Fruit fly (Drosophila melanogaster) whole organism, pupa: ENCODE results near the gene Ulp1.
A peak's percentile ranks its signal among the peaks of the same experiment; 100 is the strongest.

Source experiments
- CG10348 ChIP-seq: fragments of 200-800 bp; sonication (Bioruptor generic); IDR thresholded peaks from 2 replicates; pipeline ENCODE4 v1.3.6; 2022; ENCODE audit warnings: missing biosample characterization, missing genetic modification characterization
- CG12605 ChIP-seq: fragments of 200-800 bp; sonication (Bioruptor generic); IDR thresholded peaks from 2 replicates; pipeline ENCODE4 v1.3.6; 2022; ENCODE audit warnings: missing biosample characterization, missing genetic modification characterization
- CG13204 ChIP-seq: fragments of 200-800 bp; sonication (Bioruptor generic); optimal IDR thresholded peaks from 2 replicates; lab custom pipeline; 2018; ENCODE audit warnings: missing biosample characterization, mild to moderate bottlenecking, missing genetic modification characterization, moderate library complexity
- CG14655 ChIP-seq: fragments of 200-800 bp; sonication (Bioruptor generic); optimal IDR thresholded peaks from 3 replicates; lab custom pipeline; 2017; ENCODE audit warnings: mild to moderate bottlenecking, missing biosample characterization, missing genetic modification reagents, missing genetic modification characterization
- CG15710 ChIP-seq: fragments of 200-800 bp; sonication (Bioruptor generic); optimal IDR thresholded peaks from 2 replicates; lab custom pipeline; 2018; ENCODE audit warnings: missing biosample characterization, mild to moderate bottlenecking, missing genetic modification characterization, moderate library complexity
- CG17806 ChIP-seq: fragments of 200-800 bp; sonication (Bioruptor generic); optimal IDR thresholded peaks from 2 replicates; lab custom pipeline; 2018; ENCODE audit warnings: missing biosample characterization, mild to moderate bottlenecking, missing genetic modification characterization, moderate library complexity
- CG32121 ChIP-seq: fragments of 200-800 bp; sonication (Bioruptor generic); IDR thresholded peaks from 2 replicates; pipeline ENCODE4 v1.3.6; 2022; ENCODE audit warnings: missing biosample characterization, missing genetic modification characterization
- CG34367 ChIP-seq: fragments of 200-800 bp; sonication (Bioruptor generic); optimal IDR thresholded peaks from 2 replicates; lab custom pipeline; 2018; ENCODE audit warnings: missing biosample characterization, mild to moderate bottlenecking, missing genetic modification characterization
- CG4496 ChIP-seq: fragments of 200-800 bp; sonication (Bioruptor generic); IDR thresholded peaks from 3 replicates; pipeline ENCODE4 v1.3.6; 2022; ENCODE audit warnings: missing biosample characterization, missing genetic modification characterization
- CG8159 ChIP-seq: fragments of 200-800 bp; sonication (Bioruptor generic); optimal IDR thresholded peaks from 3 replicates; lab custom pipeline; 2018; ENCODE audit warnings: missing biosample characterization, mild to moderate bottlenecking, missing genetic modification characterization, moderate library complexity
- CG8301 ChIP-seq: fragments of 200-800 bp; sonication (Bioruptor generic); optimal IDR thresholded peaks from 2 replicates; lab custom pipeline; 2018; ENCODE audit warnings: missing biosample characterization, mild to moderate bottlenecking, missing genetic modification characterization
- CG9948 ChIP-seq: fragments of 200-800 bp; sonication (Bioruptor generic); optimal IDR thresholded peaks from 2 replicates; lab custom pipeline; 2018; ENCODE audit warnings: missing biosample characterization, mild to moderate bottlenecking, missing genetic modification characterization, moderate library complexity
- D1 ChIP-seq: fragments of 200-800 bp; sonication (Bioruptor generic); optimal IDR thresholded peaks from 2 replicates; lab custom pipeline; 2018; ENCODE audit warnings: missing biosample characterization, mild to moderate bottlenecking, missing genetic modification characterization, moderate library complexity
- EcR ChIP-seq: fragments of 200-800 bp; sonication (Bioruptor generic); optimal IDR thresholded peaks from 3 replicates; lab custom pipeline; 2019; ENCODE audit warnings: missing biosample characterization, missing genetic modification characterization, mild to moderate bottlenecking, moderate library complexity, missing genetic modification reagents
- Ets98B ChIP-seq: fragments of 200-800 bp; sonication (Bioruptor generic); IDR thresholded peaks from 2 replicates; pipeline ENCODE4 v1.3.6; 2022; ENCODE audit warnings: missing biosample characterization, missing genetic modification characterization
- Pif1A ChIP-seq: fragments of 200-800 bp; sonication (Bioruptor generic); optimal IDR thresholded peaks from 3 replicates; lab custom pipeline; 2016; ENCODE audit warnings: missing biosample characterization, missing genetic modification characterization
- Pif1B ChIP-seq: fragments of 200-800 bp; sonication (Bioruptor generic); optimal IDR thresholded peaks from 3 replicates; lab custom pipeline; 2016; ENCODE audit warnings: missing biosample characterization, missing genetic modification characterization
- Snoo ChIP-seq: fragments of 200-800 bp; sonication (Bioruptor generic); optimal IDR thresholded peaks from 3 replicates; lab custom pipeline; 2017; ENCODE audit warnings: missing biosample characterization, mild to moderate bottlenecking, missing genetic modification characterization, inconsistent platforms
- fd96Ca ChIP-seq: fragments of 200-800 bp; sonication (Bioruptor generic); IDR thresholded peaks from 3 replicates; pipeline ENCODE4 v1.3.6; 2022; ENCODE audit warnings: missing biosample characterization, missing genetic modification characterization
- gl ChIP-seq: fragments of 200-800 bp; sonication (Bioruptor generic); optimal IDR thresholded peaks from 2 replicates; lab custom pipeline; 2018; ENCODE audit warnings: missing biosample characterization, mild to moderate bottlenecking, missing genetic modification characterization
- rn ChIP-seq: fragments of 200-800 bp; sonication (Bioruptor generic); IDR thresholded peaks from 2 replicates; pipeline ENCODE4 v1.3.6; 2022; ENCODE audit warnings: missing biosample characterization, missing genetic modification characterization

Gene Ulp1

dm6 chrX:19211982-19212381, 4.0 kb upstream of the Ulp1 start, which contains the start of gene CG14195:
Gene CG14195 (minus strand): TSS chrX:19212082.
- TF ChIP-seq CG13204 (no peak), Pif1B (GFP tag; lab: Kevin White, UChicago) (no peak), Snoo (no peak), Pif1A (GFP tag; lab: Kevin White, UChicago) (no peak), fd96Ca (no peak), CG8159 (tag; lab: Kevin White, UChicago) (no peak), EcR (GFP tag; lab: Kevin White, UChicago) (no peak), CG4496 (GFP tag; lab: Robert Waterston, UW) (no peak), CG8301 (tag; lab: Kevin White, UChicago) (no peak), CG12605 (GFP tag; lab: Robert Waterston, UW) (no peak), CG32121 (GFP tag; lab: Robert Waterston, UW) (no peak), CG14655 (GFP tag; lab: Kevin White, UChicago) (no peak), gl (tag; lab: Kevin White, UChicago) (no peak), Ets98B (GFP tag; lab: Robert Waterston, UW) (no peak), CG34367 (tag; lab: Kevin White, UChicago) (no peak), CG10348 (GFP tag; lab: Robert Waterston, UW) (no peak), rn (GFP tag; lab: Robert Waterston, UW) (no peak), CG17806 (no peak), CG15710 (tag; lab: Kevin White, UChicago) (no peak), D1 (tag; lab: Kevin White, UChicago) (no peak)
- TF ChIP-seq, all 21 proteins: peak for 0

dm6 chrX:19201630-19202029, 6.4 kb downstream of the Ulp1 start, which contains the start of gene CG7990:
Gene CG7990 (minus strand): TSS chrX:19201979.
- TF ChIP-seq gl (tag; lab: Kevin White, UChicago), result no peak
- no peak for TF ChIP-seq CG10348 (GFP tag; lab: Robert Waterston, UW)
- no peak for TF ChIP-seq CG34367 (tag; lab: Kevin White, UChicago)
- TF ChIP-seq rn (GFP tag; lab: Robert Waterston, UW), result no peak
- TF ChIP-seq D1 (tag; lab: Kevin White, UChicago), result no peak
- TF ChIP-seq CG12605 (GFP tag; lab: Robert Waterston, UW), result no peak
- TF ChIP-seq Pif1B (GFP tag; lab: Kevin White, UChicago), result no peak
- TF ChIP-seq CG8159 (tag; lab: Kevin White, UChicago), result no peak
- TF ChIP-seq fd96Ca, result no peak
- TF ChIP-seq CG4496 (GFP tag; lab: Robert Waterston, UW), result no peak
- TF ChIP-seq CG15710 (tag; lab: Kevin White, UChicago), result no peak
- TF ChIP-seq EcR (GFP tag; lab: Kevin White, UChicago), result no peak
- no peak for TF ChIP-seq CG8301 (tag; lab: Kevin White, UChicago)
- TF ChIP-seq Snoo, result no peak
- TF ChIP-seq Ets98B (GFP tag; lab: Robert Waterston, UW), result no peak
- no peak for TF ChIP-seq CG32121 (GFP tag; lab: Robert Waterston, UW)
- TF ChIP-seq CG17806, result no peak
- no peak for TF ChIP-seq CG9948 (tag; lab: Kevin White, UChicago)

- TF ChIP-seq EcR (GFP tag; lab: Kevin White, UChicago), result peak; percentile 18
- no peak for TF ChIP-seq CG14655 (GFP tag; lab: Kevin White, UChicago)
Measured at dm6 chrX:19193336-19193735, 14.7 kb downstream of the Ulp1 start, which contains the start of the genes CG7914 and CG14194. Gene CG7914 (minus strand): TSS chrX:19193448. Gene CG14194 (plus strand): TSS chrX:19193555.

dm6 chrX:19191597-19191996, 16.4 kb downstream of the Ulp1 start:
- TF ChIP-seq CG13204 (no peak), D1 (tag; lab: Kevin White, UChicago) (no peak), Snoo (no peak), CG14655 (GFP tag; lab: Kevin White, UChicago) (no peak), Ets98B (GFP tag; lab: Robert Waterston, UW) (no peak), EcR (GFP tag; lab: Kevin White, UChicago) (no peak), CG8159 (tag; lab: Kevin White, UChicago) (no peak), CG17806 (no peak), rn (GFP tag; lab: Robert Waterston, UW) (no peak), gl (tag; lab: Kevin White, UChicago) (no peak), CG32121 (GFP tag; lab: Robert Waterston, UW) (no peak), CG15710 (tag; lab: Kevin White, UChicago) (no peak), CG10348 (GFP tag; lab: Robert Waterston, UW) (no peak), Pif1B (GFP tag; lab: Kevin White, UChicago) (no peak), CG9948 (tag; lab: Kevin White, UChicago) (no peak)

DNA sequence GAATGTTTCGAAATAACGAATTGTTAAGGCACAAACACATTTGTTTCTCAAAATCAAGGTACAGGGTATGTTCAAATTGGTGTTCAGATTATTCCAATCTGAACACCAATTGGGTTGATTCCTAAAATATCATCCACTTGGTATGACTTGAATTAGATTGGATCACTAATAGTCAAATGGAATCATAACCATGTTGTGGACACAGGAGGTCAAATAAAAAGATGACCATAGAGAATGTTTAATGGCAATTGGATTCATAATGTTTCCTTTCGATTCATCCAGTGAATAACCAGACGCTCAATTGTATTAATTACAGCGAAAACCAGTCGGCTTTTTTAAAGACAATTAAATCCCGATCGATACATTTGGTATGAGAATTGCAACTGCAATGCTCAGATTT, 16.9 kb downstream of the Ulp1 start:
- TF ChIP-seq CG12605 (GFP tag; lab: Robert Waterston, UW) (no peak), CG4496 (GFP tag; lab: Robert Waterston, UW) (no peak), EcR (GFP tag; lab: Kevin White, UChicago) (no peak), CG14655 (GFP tag; lab: Kevin White, UChicago) (no peak), CG9948 (tag; lab: Kevin White, UChicago) (no peak), fd96Ca (no peak), rn (GFP tag; lab: Robert Waterston, UW) (no peak), CG8301 (tag; lab: Kevin White, UChicago) (no peak), Pif1B (GFP tag; lab: Kevin White, UChicago) (no peak), CG15710 (tag; lab: Kevin White, UChicago) (no peak), CG8159 (tag; lab: Kevin White, UChicago) (no peak)

DNA sequence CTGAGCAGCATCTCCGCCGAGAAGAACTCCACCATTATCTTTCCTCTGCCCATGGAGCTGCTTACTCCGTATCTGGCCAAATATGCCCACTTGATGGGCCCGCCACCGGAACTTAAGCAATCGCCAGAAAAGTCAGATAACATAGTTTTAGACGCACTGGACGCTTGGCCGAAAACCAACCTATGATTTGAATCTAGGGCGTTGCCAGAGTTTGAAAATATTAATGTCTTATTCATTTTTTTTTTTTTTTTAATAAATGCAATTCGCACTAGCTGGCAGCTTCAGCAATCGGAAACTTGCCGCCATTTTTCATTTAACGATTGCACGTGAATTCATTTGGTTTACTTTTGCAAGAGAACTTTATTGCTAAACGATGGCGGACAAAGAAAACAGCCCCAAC, 18.1 kb downstream of the Ulp1 start, which contains the start of gene HP1D3csd:
TSS of gene HP1D3csd (plus strand) at position 312 of the 400 bp plus-strand sequence.
- TF ChIP-seq fd96Ca, result peak; percentile 33; the same call in 1 of the 3 replicates
- TF ChIP-seq CG34367 (tag; lab: Kevin White, UChicago), result no peak
- TF ChIP-seq CG32121 (GFP tag; lab: Robert Waterston, UW), result 0 out of 2 replicates have a peak, but pooled peaks have one; percentile 15
- TF ChIP-seq, all 21 proteins: peak for 2
